Worm (Caenorhabditis elegans) whole organism, late embryonic: Measurements from ENCODE around the gene ugt-41.

Experiments used
- K02D7.2 ChIP-seq: sonication (generic microtip); optimal IDR thresholded peaks from 2 replicates; lab custom pipeline; 2017; ENCODE audit warnings: mild to moderate bottlenecking, missing genetic modification characterization, missing compliant biosample characterization
- K09A11.1 ChIP-seq: sonication (generic microtip); optimal IDR thresholded peaks from 2 replicates; lab custom pipeline; 2017; ENCODE audit warnings: antibody characterized with exemption, mild to moderate bottlenecking, missing genetic modification characterization, missing compliant biosample characterization; ENCODE audit not compliant: insufficient read depth
- Y22D7AL.16 ChIP-seq: sonication (generic microtip); optimal IDR thresholded peaks from 2 replicates; lab custom pipeline; 2016; ENCODE audit warnings: missing genetic modification characterization, missing compliant biosample characterization
- ceh-2 ChIP-seq: sonication (generic microtip); optimal IDR thresholded peaks from 2 replicates; lab custom pipeline; 2016; ENCODE audit warnings: missing genotype, missing genetic modification characterization, missing compliant biosample characterization
- ceh-22 ChIP-seq: sonication (generic microtip); optimal IDR thresholded peaks from 2 replicates; lab custom pipeline; 2017; ENCODE audit warnings: missing biosample characterization, missing genetic modification characterization
- ceh-24 ChIP-seq: sonication (generic microtip); optimal IDR thresholded peaks from 2 replicates; lab custom pipeline; 2016; ENCODE audit warnings: mild to moderate bottlenecking, missing genetic modification characterization, missing compliant biosample characterization
- ceh-31 ChIP-seq: sonication (generic microtip); optimal IDR thresholded peaks from 2 replicates; lab custom pipeline; 2016; ENCODE audit warnings: missing genetic modification characterization, missing compliant biosample characterization
- ceh-34 ChIP-seq: sonication (generic microtip); optimal IDR thresholded peaks from 2 replicates; lab custom pipeline; 2016; ENCODE audit warnings: mild to moderate bottlenecking, missing genetic modification characterization, missing compliant biosample characterization
- ceh-45 ChIP-seq: fragments of 200-800 bp; sonication (Bioruptor generic); IDR thresholded peaks from 2 replicates; pipeline ENCODE4 v1.3.6; 2022; ENCODE audit warnings: missing genetic modification reagents, missing genetic modification characterization, missing compliant biosample characterization
- ceh-9 ChIP-seq: sonication (generic microtip); optimal IDR thresholded peaks from 2 replicates; lab custom pipeline; 2016; ENCODE audit warnings: mild to moderate bottlenecking, missing genetic modification characterization, inconsistent platforms, missing compliant biosample characterization
- dve-1 ChIP-seq: sonication (generic microtip); optimal IDR thresholded peaks from 2 replicates; lab custom pipeline; 2017; ENCODE audit warnings: antibody characterized with exemption, mild to moderate bottlenecking, missing genetic modification characterization, missing compliant biosample characterization
- elt-2 ChIP-seq: sonication (generic microtip); optimal IDR thresholded peaks from 2 replicates; lab custom pipeline; 2016; ENCODE audit warnings: missing genetic modification reagents, missing genetic modification characterization, missing compliant biosample characterization
- elt-4 ChIP-seq: sonication (generic microtip); optimal IDR thresholded peaks from 2 replicates; lab custom pipeline; 2016; ENCODE audit warnings: missing genetic modification characterization, missing compliant biosample characterization
- ets-4 ChIP-seq: sonication (generic microtip); optimal IDR thresholded peaks from 2 replicates; lab custom pipeline; 2016; ENCODE audit warnings: missing genetic modification characterization, missing compliant biosample characterization
- fax-1 ChIP-seq: sonication (generic microtip); optimal IDR thresholded peaks from 2 replicates; lab custom pipeline; 2016; ENCODE audit warnings: missing genotype, missing genetic modification characterization, missing compliant biosample characterization
- fkh-10 ChIP-seq: fragments of 150-350 bp; optimal IDR thresholded peaks from 2 replicates; lab custom pipeline; 2014; ENCODE audit warnings: missing biosample characterization, missing genetic modification reagents, missing genetic modification characterization
- fkh-6 ChIP-seq: sonication (generic microtip); optimal IDR thresholded peaks from 2 replicates; lab custom pipeline; 2016; ENCODE audit warnings: missing genetic modification characterization, missing compliant biosample characterization
- gmeb-2 ChIP-seq: sonication (generic microtip); optimal IDR thresholded peaks from 2 replicates; lab custom pipeline; 2016; ENCODE audit warnings: missing genetic modification characterization, inconsistent platforms, missing compliant biosample characterization
- hlh-13 ChIP-seq: fragments of 200-800 bp; sonication (Bioruptor generic); optimal IDR thresholded peaks from 2 replicates; lab custom pipeline; 2018; ENCODE audit warnings: mild to moderate bottlenecking, missing genetic modification characterization, missing compliant biosample characterization
- hlh-30 ChIP-seq: sonication (generic microtip); optimal IDR thresholded peaks from 2 replicates; lab custom pipeline; 2017; ENCODE audit warnings: antibody characterized with exemption, missing genetic modification characterization, missing compliant biosample characterization; ENCODE audit not compliant: insufficient read depth
- hlh-6 ChIP-seq: sonication (generic microtip); optimal IDR thresholded peaks from 2 replicates; lab custom pipeline; 2016; ENCODE audit warnings: missing genotype, missing genetic modification characterization, missing compliant biosample characterization
- hlh-8 ChIP-seq: sonication (generic microtip); optimal IDR thresholded peaks from 2 replicates; lab custom pipeline; 2016; ENCODE audit warnings: missing genotype, missing genetic modification characterization, missing compliant biosample characterization
- nfya-1 ChIP-seq: sonication (generic microtip); optimal IDR thresholded peaks from 2 replicates; lab custom pipeline; 2017; ENCODE audit warnings: missing genetic modification characterization, mild to moderate bottlenecking, missing compliant biosample characterization, antibody characterized with exemption, moderate library complexity
- npax-4 ChIP-seq: sonication (generic microtip); optimal IDR thresholded peaks from 2 replicates; lab custom pipeline; 2016; ENCODE audit warnings: missing genetic modification characterization, missing compliant biosample characterization
- pag-3 ChIP-seq: sonication (generic microtip); optimal IDR thresholded peaks from 2 replicates; lab custom pipeline; 2016; ENCODE audit warnings: missing compliant biosample characterization, missing genetic modification characterization, borderline replicate concordance
- pha-2 ChIP-seq: sonication (generic microtip); optimal IDR thresholded peaks from 2 replicates; lab custom pipeline; 2017; ENCODE audit warnings: mild to moderate bottlenecking, missing genetic modification characterization, missing compliant biosample characterization
- pha-4 ChIP-seq: fragments of 150-350 bp; optimal IDR thresholded peaks from 2 replicates; lab custom pipeline; 2018; ENCODE audit warnings: missing biosample characterization, missing genetic modification reagents, missing genetic modification characterization
- pqm-1 ChIP-seq: sonication (generic microtip); optimal IDR thresholded peaks from 2 replicates; lab custom pipeline; 2016; ENCODE audit warnings: missing genetic modification characterization, missing compliant biosample characterization
- sox-4 ChIP-seq: sonication (generic microtip); optimal IDR thresholded peaks from 2 replicates; lab custom pipeline; 2017; ENCODE audit warnings: mild to moderate bottlenecking, missing genetic modification characterization, inconsistent platforms, missing compliant biosample characterization
- ttx-3 ChIP-seq: sonication (generic microtip); optimal IDR thresholded peaks from 2 replicates; lab custom pipeline; 2016; ENCODE audit warnings: missing genetic modification reagents, missing genetic modification characterization, missing compliant biosample characterization
- unc-42 ChIP-seq: sonication (generic microtip); optimal IDR thresholded peaks from 2 replicates; lab custom pipeline; 2016; ENCODE audit warnings: missing genotype, missing genetic modification characterization, missing compliant biosample characterization
- unc-55 ChIP-seq: sonication (generic microtip); optimal IDR thresholded peaks from 2 replicates; lab custom pipeline; 2017; ENCODE audit warnings: missing biosample characterization, missing genetic modification reagents, missing genetic modification characterization
- zip-5 ChIP-seq: sonication (generic microtip); optimal IDR thresholded peaks from 2 replicates; lab custom pipeline; 2016; ENCODE audit warnings: missing genetic modification characterization, missing compliant biosample characterization
- ztf-16 ChIP-seq: sonication (generic microtip); optimal IDR thresholded peaks from 2 replicates; lab custom pipeline; 2017; ENCODE audit warnings: missing genetic modification characterization, missing compliant biosample characterization

The ugt-41 gene

ce11 chrV:7178843-7179242, 15.4 kb upstream of the ugt-41 start, which contains the start of gene cpsf-2:
Gene cpsf-2, plus strand, starts transcription at chrV:7179172.
- TF ChIP-seq ets-4 (tag; lab: Kevin White, UChicago) (no peak), dve-1 (tag; lab: Kevin White, UChicago) (no peak), hlh-8 (no peak), gmeb-2 (tag; lab: Kevin White, UChicago) (no peak), ceh-22 (tag; lab: Kevin White, UChicago) (no peak), npax-4 (tag; lab: Kevin White, UChicago) (no peak), pha-2 (tag; lab: Kevin White, UChicago) (no peak), Y22D7AL.16 (no peak), fkh-10 (GFP tag; lab: Kevin White, UChicago) (no peak), ttx-3 (no peak), elt-4 (tag; lab: Kevin White, UChicago) (no peak), unc-55 (GFP tag; lab: Kevin White, UChicago) (no peak), ceh-31 (tag; lab: Kevin White, UChicago) (no peak), K09A11.1 (tag; lab: Kevin White, UChicago) (no peak), hlh-30 (no peak), fkh-6 (no peak)

ce11 chrV:7175201-7175600, 11.8 kb upstream of the ugt-41 start, which contains the start of gene lgc-39:
Gene lgc-39, plus strand, starts transcription at chrV:7175501.
- TF ChIP-seq elt-4 (tag; lab: Kevin White, UChicago) = no peak
- TF ChIP-seq K09A11.1 (tag; lab: Kevin White, UChicago) = no peak
- no peak for TF ChIP-seq hlh-6
- TF ChIP-seq Y22D7AL.16 = no peak
- TF ChIP-seq fax-1 = no peak
- TF ChIP-seq unc-42 = no peak
- no peak for TF ChIP-seq ceh-45 (GFP tag; lab: Robert Waterston, UW)
- TF ChIP-seq hlh-13 (GFP tag; lab: Kevin White, UChicago) = no peak
- no peak for TF ChIP-seq hlh-30

- TF ChIP-seq fax-1 (no peak), pha-4 (no peak), ztf-16 (no peak), elt-2 (tag; lab: Kevin White, UChicago) (no peak), pag-3 (tag; lab: Kevin White, UChicago) (no peak), dve-1 (tag; lab: Kevin White, UChicago) (no peak), ceh-34 (tag; lab: Kevin White, UChicago) (no peak)
Measured at ce11 chrV:7166709-7167108, 3.3 kb upstream of the ugt-41 start, which contains the start of gene ugt-36. Gene ugt-36, plus strand, starts transcription at chrV:7167009.

- TF ChIP-seq pqm-1 (tag; lab: Kevin White, UChicago) (no peak), sox-4 (no peak), zip-5 (no peak), ceh-9 (tag; lab: Kevin White, UChicago) (no peak), ceh-24 (no peak), K02D7.2 (no peak), ceh-2 (tag; lab: Kevin White, UChicago) (no peak)
Measured at ce11 chrV:7164210-7164609, 815 bp upstream of the ugt-41 start, which contains the start of gene srh-83. Gene srh-83, plus strand, starts transcription at chrV:7164510.

- TF ChIP-seq ceh-2 (tag; lab: Kevin White, UChicago) (no peak), nfya-1 (no peak), zip-5 (no peak)
Measured at ce11 chrV:7159391-7159790, 4.0 kb downstream of the ugt-41 start, which contains the start of gene str-204. Gene str-204, plus strand, starts transcription at chrV:7159691.
